Worm (Caenorhabditis elegans): ENCODE results near the gene T22E5.1.

The T22E5.1 gene

ce11 chrX:6455157-6455556, 42.5 kb downstream of the T22E5.1 start, which contains the start of gene nas-33:
TSS of gene nas-33 (minus strand) at chrX:6455257.
- no peak for TF ChIP-seq hlh-15 (tag; optimal IDR thresholded peaks at IDR 0.05)

ce11 chrX:6456567-6456966, 43.9 kb downstream of the T22E5.1 start, which contains the start of gene pept-1:
TSS of gene pept-1 (plus strand) at chrX:6456872.
- TF ChIP-seq ceh-31 (tag; optimal IDR thresholded peaks at IDR 0.05), result no peak
- TF ChIP-seq elt-2 (tag; optimal IDR thresholded peaks at IDR 0.05), result peak; percentile 19

ce11 chrX:6458001-6458400, 45.3 kb downstream of the T22E5.1 start:
- TF ChIP-seq unc-42 (tag; optimal IDR thresholded peaks at IDR 0.05) (no peak), C38D4.7 (GFP tag; optimal IDR thresholded peaks at IDR 0.05) (no peak), pax-1 (tag; optimal IDR thresholded peaks at IDR 0.05) (no peak), odd-2 (tag; optimal IDR thresholded peaks at IDR 0.05) (no peak), fkh-10 (GFP tag; optimal IDR thresholded peaks at IDR 0.05) (no peak), gmeb-2 (tag; optimal IDR thresholded peaks at IDR 0.05) (no peak), pros-1 (tag; optimal IDR thresholded peaks at IDR 0.05) (no peak), nhr-232 (tag; optimal IDR thresholded peaks at IDR 0.05) (no peak), fax-1 (tag; optimal IDR thresholded peaks at IDR 0.05) (no peak), lin-11 (tag; optimal IDR thresholded peaks at IDR 0.05) (no peak), hlh-15 (tag; optimal IDR thresholded peaks at IDR 0.05) (no peak), tbx-2 (tag; optimal IDR thresholded peaks at IDR 0.05) (no peak), elt-4 (tag; optimal IDR thresholded peaks at IDR 0.05) (no peak), ref-2 (tag; optimal IDR thresholded peaks at IDR 0.05) (no peak), sox-4 (tag; optimal IDR thresholded peaks at IDR 0.05) (no peak), zip-5 (tag; optimal IDR thresholded peaks at IDR 0.05) (no peak), ahr-1 (tag; optimal IDR thresholded peaks at IDR 0.05) (no peak)

ce11 chrX:6458467-6458866, 45.8 kb downstream of the T22E5.1 start:
- TF ChIP-seq hlh-8 (tag; optimal IDR thresholded peaks at IDR 0.05) (no peak), ama-1 (optimal IDR thresholded peaks at IDR 0.05) (no peak), ahr-1 (tag; optimal IDR thresholded peaks at IDR 0.05) (no peak), hlh-6 (tag; optimal IDR thresholded peaks at IDR 0.05) (no peak), unc-3 (GFP tag; conservative IDR thresholded peaks at IDR 0.05) (no peak), unc-3 (tag; optimal IDR thresholded peaks at IDR 0.05) (no peak), unc-86 (tag; optimal IDR thresholded peaks at IDR 0.05) (no peak), ceh-22 (tag; optimal IDR thresholded peaks at IDR 0.05) (no peak), rnt-1 (tag; optimal IDR thresholded peaks at IDR 0.05) (no peak), Y22D7AL.16 (tag; optimal IDR thresholded peaks at IDR 0.05) (no peak), che-1 (tag; optimal IDR thresholded peaks at IDR 0.05) (no peak), madf-2 (tag; optimal IDR thresholded peaks at IDR 0.05) (no peak), ceh-18 (tag; optimal IDR thresholded peaks at IDR 0.05) (no peak), unc-42 (tag; optimal IDR thresholded peaks at IDR 0.05) (no peak), ceh-34 (tag; optimal IDR thresholded peaks at IDR 0.05) (no peak), fkh-10 (GFP tag; optimal IDR thresholded peaks at IDR 0.05) (no peak), nhr-232 (tag; optimal IDR thresholded peaks at IDR 0.05) (no peak), hlh-15 (tag; optimal IDR thresholded peaks at IDR 0.05) (no peak), dmd-4 (tag; optimal IDR thresholded peaks at IDR 0.05; ENCODE audit: borderline replicate concordance) (no peak), sox-4 (tag; optimal IDR thresholded peaks at IDR 0.05) (no peak)

ce11 chrX:6460123-6460522, 47.4 kb downstream of the T22E5.1 start:
- TF ChIP-seq ceh-14 (tag; optimal IDR thresholded peaks at IDR 0.05), result no peak
- TF ChIP-seq ttx-3 (tag; optimal IDR thresholded peaks at IDR 0.05), result no peak
- no peak for TF ChIP-seq ceh-45 (GFP tag; IDR thresholded peaks at IDR 0.05)
- no peak for TF ChIP-seq pax-1 (tag; optimal IDR thresholded peaks at IDR 0.05)
- TF ChIP-seq mec-3 (tag; optimal IDR thresholded peaks at IDR 0.05; ENCODE audit: borderline replicate concordance), result no peak
- TF ChIP-seq hlh-13 (GFP tag; optimal IDR thresholded peaks at IDR 0.05), result no peak
- TF ChIP-seq T23F11.4 (GFP tag; optimal IDR thresholded peaks at IDR 0.05), result no peak
- no peak for TF ChIP-seq zip-5 (tag; optimal IDR thresholded peaks at IDR 0.05)
- no peak for TF ChIP-seq ceh-48 (tag; optimal IDR thresholded peaks at IDR 0.05)
- no peak for TF ChIP-seq ahr-1 (tag; optimal IDR thresholded peaks at IDR 0.05)
- no peak for TF ChIP-seq ref-2 (tag; optimal IDR thresholded peaks at IDR 0.05)
- TF ChIP-seq hlh-30 (tag; optimal IDR thresholded peaks at IDR 0.05; ENCODE audit: insufficient read depth), result no peak
- TF ChIP-seq ceh-2 (tag; optimal IDR thresholded peaks at IDR 0.05), result no peak
- no peak for TF ChIP-seq che-1 (tag; optimal IDR thresholded peaks at IDR 0.05)
